Worm (Caenorhabditis elegans) whole organism, young adult: ENCODE data around the gene eif-1.
A peak's percentile ranks its signal among the peaks of the same experiment; 100 is the strongest.

Experiments used
- B0019.2 ChIP-seq: fragments of 200-800 bp; sonication (Bioruptor generic); conservative IDR thresholded peaks from 2 replicates; pipeline ENCODE4 v1.3.6; 2022; ENCODE audit warnings: missing genetic modification reagents, missing genetic modification characterization, missing compliant biosample characterization
- F49E8.2 ChIP-seq: sonication (generic microtip); optimal IDR thresholded peaks from 3 replicates; lab custom pipeline; 2017; ENCODE audit warnings: missing genetic modification characterization, mild to moderate bottlenecking, missing compliant biosample characterization, antibody characterized with exemption, moderate library complexity; ENCODE audit not compliant: insufficient read depth
- ama-1 ChIP-seq, 3 experiments: fragments of 150-350 bp in 1 of 3; sonication (generic microtip) in 2 of 3; optimal IDR thresholded peaks; 2 replicates each; lab custom pipeline; 2014 to 2018; ENCODE audit warnings: missing biosample characterization in 2 of 3, missing genetic modification characterization in 2 of 3, missing genetic modification reagents in 2 of 3
- athp-1 ChIP-seq: sonication (generic microtip); optimal IDR thresholded peaks from 2 replicates; lab custom pipeline; 2017; ENCODE audit warnings: mild to moderate bottlenecking, missing genetic modification characterization, missing compliant biosample characterization
- bed-1 ChIP-seq: fragments of 200-800 bp; sonication (Bioruptor generic); IDR thresholded peaks from 2 replicates; pipeline ENCODE4 v1.3.6; 2022; ENCODE audit warnings: missing genetic modification reagents, missing genetic modification characterization, missing compliant biosample characterization
- ceh-27 ChIP-seq: fragments of 200-800 bp; sonication (Bioruptor generic); optimal IDR thresholded peaks from 2 replicates; lab custom pipeline; 2018; ENCODE audit warnings: mild to moderate bottlenecking, missing genetic modification characterization, moderate library complexity, missing compliant biosample characterization
- madf-3 ChIP-seq: fragments of 200-800 bp; sonication (Bioruptor generic); IDR thresholded peaks from 2 replicates; pipeline ENCODE4 v1.3.6; 2022; ENCODE audit warnings: missing genetic modification reagents, missing genetic modification characterization, missing compliant biosample characterization
- madf-6 ChIP-seq: fragments of 200-800 bp; sonication (Bioruptor generic); IDR thresholded peaks from 2 replicates; pipeline ENCODE4 v1.3.6; 2022; ENCODE audit warnings: missing genetic modification reagents, missing genetic modification characterization, missing compliant biosample characterization
- unc-62 ChIP-seq: fragments of 150-350 bp; optimal IDR thresholded peaks from 2 replicates; lab custom pipeline; 2014; ENCODE audit warnings: missing biosample characterization, missing genetic modification reagents, missing genetic modification characterization

DNA sequence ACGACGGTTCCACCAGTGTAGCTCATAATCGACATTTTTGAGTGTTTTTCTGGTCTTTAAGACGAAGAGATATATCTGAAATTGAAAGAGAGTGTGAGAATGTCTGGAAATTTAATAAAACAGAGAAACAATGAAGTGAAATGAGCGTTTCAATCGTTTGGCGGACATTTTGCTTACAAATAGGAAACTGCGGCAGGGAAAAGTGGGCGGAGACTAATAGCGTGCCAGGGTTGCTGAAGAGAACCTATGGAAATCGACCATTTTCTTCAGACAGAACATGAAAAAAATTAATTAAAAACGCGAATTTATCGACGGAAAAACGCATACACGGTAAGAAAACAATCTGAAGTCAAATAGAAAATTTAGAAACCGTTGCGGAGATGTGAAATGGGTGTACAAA is 38.0 kb downstream of the eif-1 start, which contains the start of gene pbs-3:
- TF ChIP-seq madf-3 (no peak), unc-62 (GFP tag; lab: Kevin White, UChicago) (no peak), madf-6 (no peak; the same call in 1 of the 2 replicates), B0019.2 (GFP tag; lab: Robert Waterston, UW) (no peak), ceh-27 (GFP tag; lab: Kevin White, UChicago) (peak; percentile 25), ama-1 (optimal IDR thresholded peaks at IDR 0.05; lab: Kevin White, UChicago) (no peak), ama-1 (GFP tag; optimal IDR thresholded peaks at IDR 0.05; lab: Kevin White, UChicago) (no peak), bed-1 (GFP tag; lab: Robert Waterston, UW) (no peak), athp-1 (tag; lab: Kevin White, UChicago) (no peak), F49E8.2 (tag; lab: Kevin White, UChicago) (peak; percentile 48)
